Fruit fly (Drosophila melanogaster): ENCODE results near the gene Osi24.

Osi24 gene

DNA sequence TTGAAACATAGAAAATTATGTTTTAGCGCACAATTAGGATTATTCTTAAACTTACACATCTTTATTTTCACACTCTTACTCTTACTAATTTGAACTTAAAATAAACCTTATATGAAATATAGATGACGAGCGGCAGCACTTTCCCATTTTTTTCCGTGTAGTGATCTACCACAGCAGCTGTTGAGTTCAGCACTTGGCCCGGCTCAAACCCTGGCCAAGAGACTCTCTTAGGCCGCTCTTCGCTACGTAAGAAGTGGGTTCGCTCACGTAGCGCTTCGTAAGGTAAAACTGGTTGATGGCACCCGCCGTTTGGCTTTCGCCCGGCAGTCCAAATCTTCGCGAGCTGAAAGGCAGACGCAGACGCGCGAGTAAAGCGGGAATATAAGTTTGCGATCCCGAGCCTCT is at the start of gene Osi24 (continued):
- TF ChIP-seq pho (GFP tag; optimal IDR thresholded peaks at IDR 0.05) (peak; percentile 0), CG6654 (GFP tag; optimal IDR thresholded peaks at IDR 0.05) (no peak), schlank (tag; optimal IDR thresholded peaks at IDR 0.05) (no peak), bowl (GFP tag; IDR thresholded peaks at IDR 0.05) (no peak), Sry-δ (GFP tag; optimal IDR thresholded peaks at IDR 0.05) (no peak), CG2889 (GFP tag; IDR thresholded peaks at IDR 0.05) (no peak), NfI (GFP tag; optimal IDR thresholded peaks at IDR 0.05) (peak; percentile 21), tx (GFP tag; optimal IDR thresholded peaks at IDR 0.05) (no peak), B-H1 (GFP tag; IDR thresholded peaks at IDR 0.05) (peak; percentile 63; the same call in 2 of the 3 replicates), CG18476 (GFP tag; optimal IDR thresholded peaks at IDR 0.05) (no peak), CG4854 (GFP tag; optimal IDR thresholded peaks at IDR 0.05) (no peak), CG10267 (tag; optimal IDR thresholded peaks at IDR 0.05) (peak; percentile 39), CG31441 (GFP tag; IDR thresholded peaks at IDR 0.05) (peak; percentile 73), CG15601 (tag; optimal IDR thresholded peaks at IDR 0.05) (peak; percentile 15), Ptx1 (GFP tag; IDR thresholded peaks at IDR 0.05) (peak; percentile 79), tin (GFP tag; optimal IDR thresholded peaks at IDR 0.05) (peak; percentile 34), gem (tag; optimal IDR thresholded peaks at IDR 0.05) (peak; percentile 75), da (GFP tag; optimal IDR thresholded peaks at IDR 0.05) (no peak), Pdp1 (GFP tag; optimal IDR thresholded peaks at IDR 0.05) (peak; percentile 37 to 41), cato (GFP tag; optimal IDR thresholded peaks at IDR 0.05; ENCODE audit: borderline replicate concordance) (peak; percentile 9), CG8478 (optimal IDR thresholded peaks at IDR 0.05) (no peak), en (GFP tag; optimal IDR thresholded peaks at IDR 0.05) (peak; percentile 53), ash1 (GFP tag; optimal IDR thresholded peaks at IDR 0.05) (no peak), Hand (GFP tag; optimal IDR thresholded peaks at IDR 0.05) (no peak), Elba2 (GFP tag; optimal IDR thresholded peaks at IDR 0.05) (no peak), pros (GFP tag; optimal IDR thresholded peaks at IDR 0.05) (no peak), Side (GFP tag; optimal IDR thresholded peaks at IDR 0.05) (peak; percentile 37), CG16813 (GFP tag; IDR thresholded peaks at IDR 0.05; ENCODE audit: partially characterized antibody) (no peak), cwo (GFP tag; optimal IDR thresholded peaks at IDR 0.05) (peak; percentile 13), D19B (GFP tag; optimal IDR thresholded peaks at IDR 0.05) (no peak), ATbp (GFP tag; optimal IDR thresholded peaks at IDR 0.05) (peak; percentile 74), pb (GFP tag; optimal IDR thresholded peaks at IDR 0.05) (peak; percentile 7), kah (GFP tag; optimal IDR thresholded peaks at IDR 0.05) (no peak), zen2 (GFP tag; IDR thresholded peaks at IDR 0.05; ENCODE audit: partially characterized antibody) (0 out of 3 replicates have a peak, but pooled peaks have one; percentile 19), CG10462 (GFP tag; optimal IDR thresholded peaks at IDR 0.05) (peak; percentile 18), Oli (tag; optimal IDR thresholded peaks at IDR 0.05) (peak; percentile 64), sim (GFP tag; IDR thresholded peaks at IDR 0.05) (no peak), Gug (GFP tag; IDR thresholded peaks at IDR 0.05) (no peak; the same call in 3 of the 4 replicates), CG8290 (GFP tag; optimal IDR thresholded peaks at IDR 0.05) (no peak), CG8290 (tag; optimal IDR thresholded peaks at IDR 0.05) (peak in 1 of 2 experiments; percentile 32), Deaf1 (tag; optimal IDR thresholded peaks at IDR 0.05) (no peak), CG34422 (GFP tag; IDR thresholded peaks at IDR 0.05) (no peak), CG17186 (GFP tag; optimal IDR thresholded peaks at IDR 0.05) (no peak), gfzf (GFP tag; optimal IDR thresholded peaks at IDR 0.05) (no peak), hth (optimal IDR thresholded peaks at IDR 0.05) (no peak), HHEX (GFP tag; optimal IDR thresholded peaks at IDR 0.05) (no peak), CG2199 (GFP tag; IDR thresholded peaks at IDR 0.05) (no peak), CG17385 (GFP tag; optimal IDR thresholded peaks at IDR 0.05) (peak; percentile 39), ci (GFP tag; IDR thresholded peaks at IDR 0.05) (peak; percentile 86), ems (GFP tag; optimal IDR thresholded peaks at IDR 0.05) (peak; percentile 52), dmrt99B (tag; optimal IDR thresholded peaks at IDR 0.05) (peak; percentile 74), Dip3 (GFP tag; optimal IDR thresholded peaks at IDR 0.05) (no peak)
